Fruit fly (Drosophila melanogaster): ENCODE measurements around the gene CG18088.

CG18088 gene

DNA sequence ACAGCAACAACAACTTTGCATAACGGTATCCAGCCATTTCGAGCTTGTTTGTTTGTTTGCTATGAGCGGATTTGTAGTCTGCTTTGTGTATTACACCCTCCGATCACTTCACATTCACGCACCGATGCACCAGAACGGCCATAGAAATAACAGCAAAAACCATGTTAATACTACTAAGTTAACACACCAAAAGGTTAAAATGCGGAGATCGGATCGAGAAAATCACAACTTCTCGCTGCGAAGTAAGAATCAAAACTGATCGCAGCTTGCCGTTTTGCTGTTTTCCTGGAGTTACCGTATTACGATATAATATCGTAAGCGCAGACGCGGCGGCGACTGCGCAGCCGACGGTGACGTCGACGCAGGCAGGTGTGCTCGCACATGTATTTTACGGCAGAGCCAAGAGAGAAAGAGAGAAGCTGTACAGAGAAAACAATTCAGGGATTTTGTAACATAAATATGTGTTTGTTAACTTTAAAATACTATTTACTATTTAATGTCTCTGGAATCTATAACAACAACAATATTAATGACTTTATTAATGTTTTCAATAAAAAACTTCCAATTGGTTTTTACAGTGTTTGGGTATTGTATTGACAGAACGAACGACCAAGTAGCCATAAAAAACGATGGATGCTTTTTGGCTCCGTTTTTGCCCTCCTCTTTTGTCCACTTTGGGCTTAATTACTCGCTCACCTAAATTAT is 17.4 kb downstream of the CG18088 start, which contains the start of gene CG13101 (continued):
- TF ChIP-seq Neu2 (GFP tag; optimal IDR thresholded peaks at IDR 0.05; ENCODE audit: borderline replicate concordance) (no peak), CG9437 (GFP tag; optimal IDR thresholded peaks at IDR 0.05) (peak; percentile 82), CG7987 (GFP tag; optimal IDR thresholded peaks at IDR 0.05) (peak; percentile 76), disco-r (GFP tag; optimal IDR thresholded peaks at IDR 0.05) (peak; percentile 74), ftz-f1 (GFP tag; optimal IDR thresholded peaks at IDR 0.05) (peak; percentile 24), CG8089 (GFP tag; optimal IDR thresholded peaks at IDR 0.05) (peak; percentile 63), odd (GFP tag; optimal IDR thresholded peaks at IDR 0.05) (peak; percentile 90), ranshi (GFP tag; IDR thresholded peaks at IDR 0.05) (peak; percentile 94), gsb (GFP tag; IDR thresholded peaks at IDR 0.05) (peak; percentile 89), CG13624 (GFP tag; optimal IDR thresholded peaks at IDR 0.05) (peak; percentile 88), CG13123 (GFP tag; optimal IDR thresholded peaks at IDR 0.05) (peak; percentile 79), Opbp (GFP tag; IDR thresholded peaks at IDR 0.05; ENCODE audit: partially characterized antibody) (no peak), Sry-β (GFP tag; optimal IDR thresholded peaks at IDR 0.05) (no peak), toy (GFP tag; IDR thresholded peaks at IDR 0.05) (peak; percentile 83), trh (GFP tag; optimal IDR thresholded peaks at IDR 0.05) (peak; percentile 60), trem (tag; optimal IDR thresholded peaks at IDR 0.05) (peak; percentile 88), CG16813 (GFP tag; IDR thresholded peaks at IDR 0.05; ENCODE audit: partially characterized antibody) (no peak), CG12659 (GFP tag; optimal IDR thresholded peaks at IDR 0.05) (peak; percentile 94), CG9932 (GFP tag; IDR thresholded peaks at IDR 0.05) (peak; percentile 93), PHDP (tag; optimal IDR thresholded peaks at IDR 0.05) (peak; percentile 96), pum (GFP tag; optimal IDR thresholded peaks at IDR 0.05) (peak; percentile 85), tna (GFP tag; IDR thresholded peaks at IDR 0.05; ENCODE audit: partially characterized antibody) (no peak), Dll (GFP tag; IDR thresholded peaks at IDR 0.05; ENCODE audit: partially characterized antibody) (no peak), CTCF (GFP tag; optimal IDR thresholded peaks at IDR 0.05) (peak; percentile 50), schlank (tag; optimal IDR thresholded peaks at IDR 0.05) (peak; percentile 58), CG10462 (GFP tag; optimal IDR thresholded peaks at IDR 0.05) (peak; percentile 85), CG4328 (GFP tag; optimal IDR thresholded peaks at IDR 0.05) (peak; percentile 24), corto (GFP tag; optimal IDR thresholded peaks at IDR 0.05) (peak; percentile 95), Taf1 (GFP tag; IDR thresholded peaks at IDR 0.05) (peak; percentile 85), Rfx (GFP tag; IDR thresholded peaks at IDR 0.05) (peak; percentile 96), CG3163 (GFP tag; optimal IDR thresholded peaks at IDR 0.05) (peak; percentile 69), Sox102F (GFP tag; optimal IDR thresholded peaks at IDR 0.05) (peak; percentile 86), CG30020 (tag; optimal IDR thresholded peaks at IDR 0.05) (peak; percentile 61), sisA (GFP tag; IDR thresholded peaks at IDR 0.05) (peak; percentile 89), Atf6 (GFP tag; IDR thresholded peaks at IDR 0.05) (peak; percentile 96), pnt (GFP tag; optimal IDR thresholded peaks at IDR 0.05) (peak; percentile 58), CG16815 (GFP tag; optimal IDR thresholded peaks at IDR 0.05) (peak; percentile 76), Lhr (GFP tag; optimal IDR thresholded peaks at IDR 0.05) (peak; percentile 71), jing (GFP tag; optimal IDR thresholded peaks at IDR 0.05) (peak; percentile 57), NK7.1 (GFP tag; optimal IDR thresholded peaks at IDR 0.05) (peak; percentile 72), crc (GFP tag; optimal IDR thresholded peaks at IDR 0.05) (peak; percentile 63), CG11560 (tag; IDR thresholded peaks at IDR 0.05) (peak; percentile 80), zen2 (GFP tag; IDR thresholded peaks at IDR 0.05; ENCODE audit: partially characterized antibody) (no peak), CG8765 (GFP tag; IDR thresholded peaks at IDR 0.05) (peak; percentile 80; the same call in 1 of the 2 replicates), oc (tag; optimal IDR thresholded peaks at IDR 0.05) (peak; percentile 93), CG1024 (GFP tag; IDR thresholded peaks at IDR 0.05) (peak; percentile 82), Bgb (GFP tag; IDR thresholded peaks at IDR 0.05; ENCODE audit: partially characterized antibody) (no peak), jumu (GFP tag; optimal IDR thresholded peaks at IDR 0.05) (peak; percentile 80), CG14710 (tag; optimal IDR thresholded peaks at IDR 0.05) (peak; percentile 91), CG15696 (tag; optimal IDR thresholded peaks at IDR 0.05) (peak; percentile 73)

Measured in whole organism, embryonic.